Fruit fly (Drosophila melanogaster): ENCODE measurements around the gene CG44815.
A peak's percentile ranks its signal among the peaks of the same experiment; 100 is the strongest.

The CG44815 gene

dm6 chrX:9466150-9466549, 20.1 kb upstream of the CG44815 start:
- TF ChIP-seq CG15710 (tag; optimal IDR thresholded peaks at IDR 0.05), result peak; percentile 45
- TF ChIP-seq D1 (tag; optimal IDR thresholded peaks at IDR 0.05), result peak; percentile 58
- TF ChIP-seq CG8159 (tag; optimal IDR thresholded peaks at IDR 0.05), result peak; percentile 99
- TF ChIP-seq CG14655 (GFP tag; optimal IDR thresholded peaks at IDR 0.05), result peak; percentile 71
- peak; percentile 40 for TF ChIP-seq Pif1B (GFP tag; optimal IDR thresholded peaks at IDR 0.05)
- peak; percentile 62 for TF ChIP-seq Pif1A (GFP tag; optimal IDR thresholded peaks at IDR 0.05)
- TF ChIP-seq EcR (GFP tag; optimal IDR thresholded peaks at IDR 0.05), result no peak
- TF ChIP-seq CG12605 (GFP tag; IDR thresholded peaks at IDR 0.05), result peak; percentile 9; the same call in 1 of the 2 replicates
- TF ChIP-seq CG4496 (GFP tag; IDR thresholded peaks at IDR 0.05), result peak; percentile 61; the same call in 2 of the 3 replicates
- peak; percentile 52 for TF ChIP-seq CG17806 (tag; optimal IDR thresholded peaks at IDR 0.05)
- TF ChIP-seq CG34367 (tag; optimal IDR thresholded peaks at IDR 0.05), result peak; percentile 6
- TF ChIP-seq CG32121 (GFP tag; IDR thresholded peaks at IDR 0.05), result peak; percentile 78
- TF ChIP-seq CG9948 (tag; optimal IDR thresholded peaks at IDR 0.05), result peak; percentile 52
- no peak for TF ChIP-seq CG13204 (GFP tag; optimal IDR thresholded peaks at IDR 0.05)
- TF ChIP-seq gl (tag; optimal IDR thresholded peaks at IDR 0.05), result no peak
- peak; percentile 63 for TF ChIP-seq Ets98B (GFP tag; IDR thresholded peaks at IDR 0.05)
- TF ChIP-seq rn (GFP tag; IDR thresholded peaks at IDR 0.05), result 0 out of 2 replicates have a peak, but pooled peaks have one; percentile 5
- TF ChIP-seq CG10348 (GFP tag; IDR thresholded peaks at IDR 0.05), result no peak
- peak; percentile 20 for TF ChIP-seq Snoo (tag; optimal IDR thresholded peaks at IDR 0.05)
- TF ChIP-seq fd96Ca (GFP tag; IDR thresholded peaks at IDR 0.05), result peak; percentile 31; the same call in 1 of the 3 replicates
- peak; percentile 67 for TF ChIP-seq CG8301 (tag; optimal IDR thresholded peaks at IDR 0.05)

- TF ChIP-seq CG10348 (GFP tag; IDR thresholded peaks at IDR 0.05), result no peak
- peak; percentile 42 for TF ChIP-seq CG8159 (tag; optimal IDR thresholded peaks at IDR 0.05)
- peak; percentile 90 for TF ChIP-seq CG4496 (GFP tag; IDR thresholded peaks at IDR 0.05)
- peak; percentile 85 for TF ChIP-seq CG8301 (tag; optimal IDR thresholded peaks at IDR 0.05)
- TF ChIP-seq CG9948 (tag; optimal IDR thresholded peaks at IDR 0.05), result peak; percentile 66
- no peak for TF ChIP-seq CG13204 (GFP tag; optimal IDR thresholded peaks at IDR 0.05)
- peak; percentile 83 for TF ChIP-seq Ets98B (GFP tag; IDR thresholded peaks at IDR 0.05)
- TF ChIP-seq CG17806 (tag; optimal IDR thresholded peaks at IDR 0.05), result peak; percentile 60
- TF ChIP-seq CG15710 (tag; optimal IDR thresholded peaks at IDR 0.05), result peak; percentile 17
- TF ChIP-seq Pif1B (GFP tag; optimal IDR thresholded peaks at IDR 0.05), result peak; percentile 77
- TF ChIP-seq rn (GFP tag; IDR thresholded peaks at IDR 0.05), result peak; percentile 78
- TF ChIP-seq gl (tag; optimal IDR thresholded peaks at IDR 0.05), result no peak
- peak; percentile 40 for TF ChIP-seq CG34367 (tag; optimal IDR thresholded peaks at IDR 0.05)
- TF ChIP-seq CG12605 (GFP tag; IDR thresholded peaks at IDR 0.05), result peak; percentile 62; the same call in 1 of the 2 replicates
- TF ChIP-seq Pif1A (GFP tag; optimal IDR thresholded peaks at IDR 0.05), result peak; percentile 83
- TF ChIP-seq CG32121 (GFP tag; IDR thresholded peaks at IDR 0.05), result peak; percentile 85
- TF ChIP-seq Snoo (tag; optimal IDR thresholded peaks at IDR 0.05), result peak; percentile 16
- peak; percentile 92 for TF ChIP-seq CG14655 (GFP tag; optimal IDR thresholded peaks at IDR 0.05)
- peak; percentile 86 for TF ChIP-seq fd96Ca (GFP tag; IDR thresholded peaks at IDR 0.05)
- TF ChIP-seq D1 (tag; optimal IDR thresholded peaks at IDR 0.05), result peak; percentile 5
- peak; percentile 17 for TF ChIP-seq EcR (GFP tag; optimal IDR thresholded peaks at IDR 0.05)
Observed at dm6 chrX:9460618-9461245, 14.7 kb upstream of the CG44815 start.

- TF ChIP-seq CG8159 (tag; optimal IDR thresholded peaks at IDR 0.05), result no peak
- TF ChIP-seq rn (GFP tag; IDR thresholded peaks at IDR 0.05), result no peak
- TF ChIP-seq CG14655 (GFP tag; optimal IDR thresholded peaks at IDR 0.05), result peak; percentile 4
Observed at dm6 chrX:9456384-9456783, 10.4 kb upstream of the CG44815 start.

- TF ChIP-seq D1 (tag; optimal IDR thresholded peaks at IDR 0.05) (no peak), CG10348 (GFP tag; IDR thresholded peaks at IDR 0.05) (no peak), CG12605 (GFP tag; IDR thresholded peaks at IDR 0.05) (no peak), CG9948 (tag; optimal IDR thresholded peaks at IDR 0.05) (peak; percentile 22), EcR (GFP tag; optimal IDR thresholded peaks at IDR 0.05) (no peak), CG34367 (tag; optimal IDR thresholded peaks at IDR 0.05) (peak; percentile 26), CG14655 (GFP tag; optimal IDR thresholded peaks at IDR 0.05) (peak; percentile 33), fd96Ca (GFP tag; IDR thresholded peaks at IDR 0.05) (peak; percentile 53; the same call in 1 of the 3 replicates), Pif1A (GFP tag; optimal IDR thresholded peaks at IDR 0.05) (peak; percentile 37), CG4496 (GFP tag; IDR thresholded peaks at IDR 0.05) (peak; percentile 68; the same call in 2 of the 3 replicates), Snoo (tag; optimal IDR thresholded peaks at IDR 0.05) (no peak), CG13204 (GFP tag; optimal IDR thresholded peaks at IDR 0.05) (no peak), CG8159 (tag; optimal IDR thresholded peaks at IDR 0.05) (peak; percentile 40), CG8301 (tag; optimal IDR thresholded peaks at IDR 0.05) (peak; percentile 18), CG32121 (GFP tag; IDR thresholded peaks at IDR 0.05) (no peak), gl (tag; optimal IDR thresholded peaks at IDR 0.05) (no peak), rn (GFP tag; IDR thresholded peaks at IDR 0.05) (no peak), Ets98B (GFP tag; IDR thresholded peaks at IDR 0.05) (no peak), Pif1B (GFP tag; optimal IDR thresholded peaks at IDR 0.05) (peak; percentile 4), CG15710 (tag; optimal IDR thresholded peaks at IDR 0.05) (peak; percentile 31), CG17806 (tag; optimal IDR thresholded peaks at IDR 0.05) (peak; percentile 20)
Observed at dm6 chrX:9440559-9440958, 5.5 kb downstream of the CG44815 start.

dm6 chrX:9431400-9432021, 14.5 kb downstream of the CG44815 start:
- TF ChIP-seq CG14655 (GFP tag; optimal IDR thresholded peaks at IDR 0.05) (peak; percentile 30), rn (GFP tag; IDR thresholded peaks at IDR 0.05) (no peak), Pif1A (GFP tag; optimal IDR thresholded peaks at IDR 0.05) (no peak), D1 (tag; optimal IDR thresholded peaks at IDR 0.05) (no peak), CG9948 (tag; optimal IDR thresholded peaks at IDR 0.05) (peak; percentile 2), EcR (GFP tag; optimal IDR thresholded peaks at IDR 0.05) (no peak), CG8301 (tag; optimal IDR thresholded peaks at IDR 0.05) (no peak), CG13204 (GFP tag; optimal IDR thresholded peaks at IDR 0.05) (no peak), Ets98B (GFP tag; IDR thresholded peaks at IDR 0.05) (no peak), CG32121 (GFP tag; IDR thresholded peaks at IDR 0.05) (no peak), Pif1B (GFP tag; optimal IDR thresholded peaks at IDR 0.05) (no peak), gl (tag; optimal IDR thresholded peaks at IDR 0.05) (no peak), Snoo (tag; optimal IDR thresholded peaks at IDR 0.05) (no peak), CG17806 (tag; optimal IDR thresholded peaks at IDR 0.05) (peak; percentile 38), CG8159 (tag; optimal IDR thresholded peaks at IDR 0.05) (peak; percentile 48), CG34367 (tag; optimal IDR thresholded peaks at IDR 0.05) (no peak), CG12605 (GFP tag; IDR thresholded peaks at IDR 0.05) (no peak), CG4496 (GFP tag; IDR thresholded peaks at IDR 0.05) (peak; percentile 55; the same call in 1 of the 3 replicates), CG10348 (GFP tag; IDR thresholded peaks at IDR 0.05) (no peak), CG15710 (tag; optimal IDR thresholded peaks at IDR 0.05) (peak; percentile 49)

Measured in whole organism, pupa.